Worm (Caenorhabditis elegans): ENCODE measurements around the gene perm-5.

- TF ChIP-seq W03F9.2 (tag; optimal IDR thresholded peaks at IDR 0.05) (no peak), dao-5 (tag; optimal IDR thresholded peaks at IDR 0.05) (no peak)
Measured at ce11 chrIV:5658225-5658624, 45.0 kb downstream of the perm-5 start.
